Worm (Caenorhabditis elegans) whole organism, L2 larva: ENCODE measurements around the gene F56A8.9.
A peak's percentile ranks its signal among the peaks of the same experiment; 100 is the strongest.

Experiments used
- R02D3.7 ChIP-seq: fragments of 150-350 bp; optimal IDR thresholded peaks from 2 replicates; lab custom pipeline; 2014; ENCODE audit warnings: missing biosample characterization, missing genetic modification characterization
- Y55F3AM.14 ChIP-seq: fragments of 200-800 bp; sonication (Bioruptor generic); optimal IDR thresholded peaks from 2 replicates; lab custom pipeline; 2018; ENCODE audit warnings: mild to moderate bottlenecking, missing genetic modification characterization, missing compliant biosample characterization
- ZK546.5 ChIP-seq: sonication (generic microtip); optimal IDR thresholded peaks from 2 replicates; lab custom pipeline; 2017; ENCODE audit warnings: missing biosample characterization, missing genetic modification characterization
- alr-1 ChIP-seq: fragments of 150-350 bp; optimal IDR thresholded peaks from 2 replicates; lab custom pipeline; 2014; ENCODE audit warnings: missing biosample characterization, missing genetic modification characterization
- aly-2 ChIP-seq: fragments of 150-350 bp; optimal IDR thresholded peaks from 2 replicates; lab custom pipeline; 2014; ENCODE audit warnings: missing biosample characterization, missing genetic modification characterization
- ama-1 ChIP-seq: fragments of 150-350 bp; optimal IDR thresholded peaks from 2 replicates; lab custom pipeline; 2018; ENCODE audit warnings: inconsistent platforms
- blmp-1 ChIP-seq: sonication (generic microtip); optimal IDR thresholded peaks from 2 replicates; lab custom pipeline; 2017; ENCODE audit warnings: missing genetic modification characterization, mild to moderate bottlenecking, missing compliant biosample characterization, antibody characterized with exemption, moderate library complexity; ENCODE audit not compliant: insufficient read depth
- ceh-82 ChIP-seq: fragments of 150-350 bp; optimal IDR thresholded peaks from 2 replicates; lab custom pipeline; 2014; ENCODE audit warnings: missing biosample characterization, missing genetic modification characterization
- crh-2 ChIP-seq: sonication (generic microtip); optimal IDR thresholded peaks from 2 replicates; lab custom pipeline; 2017; ENCODE audit warnings: missing biosample characterization, missing genetic modification characterization
- dmd-4 ChIP-seq: sonication (generic microtip); optimal IDR thresholded peaks from 2 replicates; lab custom pipeline; 2017; ENCODE audit warnings: missing biosample characterization, missing genetic modification characterization
- egl-27 ChIP-seq: sonication (generic microtip); optimal IDR thresholded peaks from 3 replicates; lab custom pipeline; 2017; ENCODE audit warnings: missing biosample characterization, missing genetic modification reagents, missing genetic modification characterization
- elt-1 ChIP-seq: fragments of 150-350 bp; optimal IDR thresholded peaks from 2 replicates; lab custom pipeline; 2014; ENCODE audit warnings: missing biosample characterization, missing genetic modification characterization
- elt-3 ChIP-seq: sonication (generic microtip); optimal IDR thresholded peaks from 2 replicates; lab custom pipeline; 2017; ENCODE audit warnings: missing biosample characterization, missing genetic modification characterization
- fos-1 ChIP-seq: fragments of 150-350 bp; optimal IDR thresholded peaks from 2 replicates; lab custom pipeline; 2014; ENCODE audit warnings: missing biosample characterization, missing genetic modification characterization
- gmeb-1 ChIP-seq: fragments of 150-350 bp; optimal IDR thresholded peaks from 2 replicates; lab custom pipeline; 2014; ENCODE audit warnings: missing biosample characterization, missing genetic modification characterization
- lin-11 ChIP-seq: fragments of 150-350 bp; sonication (generic microtip); optimal IDR thresholded peaks from 2 replicates; lab custom pipeline; 2014; ENCODE audit warnings: missing biosample characterization, missing genetic modification characterization, inconsistent platforms, mixed read lengths
- lin-13 ChIP-seq: fragments of 150-350 bp; optimal IDR thresholded peaks from 2 replicates; lab custom pipeline; 2014; ENCODE audit warnings: missing biosample characterization, missing genetic modification reagents, missing genetic modification characterization
- lsy-2 ChIP-seq, 2 experiments: fragments of 150-350 bp in 1 of 2; sonication (generic microtip) in 1 of 2; optimal IDR thresholded peaks; 2 replicates each; lab custom pipeline; 2014 to 2017; ENCODE audit warnings: missing biosample characterization in 2 of 2, missing genetic modification characterization in 2 of 2
- mab-5 ChIP-seq: fragments of 150-350 bp; optimal IDR thresholded peaks from 2 replicates; lab custom pipeline; 2014; ENCODE audit warnings: missing biosample characterization, missing genetic modification characterization
- mbf-1 ChIP-seq: sonication (generic microtip); optimal IDR thresholded peaks from 2 replicates; lab custom pipeline; 2017; ENCODE audit warnings: missing biosample characterization, missing genetic modification characterization
- mdl-1 ChIP-seq, 2 experiments: fragments of 150-350 bp in 1 of 2; sonication (generic microtip) in 1 of 2; optimal IDR thresholded peaks; 2 replicates each; lab custom pipeline; 2017; ENCODE audit warnings: missing biosample characterization in 2 of 2, missing genetic modification characterization in 2 of 2
- nhr-10 ChIP-seq: sonication (generic microtip); optimal IDR thresholded peaks from 2 replicates; lab custom pipeline; 2017; ENCODE audit warnings: missing biosample characterization, missing genetic modification characterization
- nhr-11 ChIP-seq: fragments of 150-350 bp; optimal IDR thresholded peaks from 2 replicates; lab custom pipeline; 2014; ENCODE audit warnings: missing biosample characterization, missing genetic modification characterization
- nhr-12 ChIP-seq: fragments of 150-350 bp; optimal IDR thresholded peaks from 2 replicates; lab custom pipeline; 2014; ENCODE audit warnings: missing biosample characterization, missing genetic modification characterization
- nhr-129 ChIP-seq: fragments of 150-350 bp; optimal IDR thresholded peaks from 2 replicates; lab custom pipeline; 2014; ENCODE audit warnings: missing biosample characterization, missing genetic modification characterization
- nhr-23 ChIP-seq: fragments of 150-350 bp; optimal IDR thresholded peaks from 2 replicates; lab custom pipeline; 2014; ENCODE audit warnings: missing biosample characterization, missing genetic modification reagents, missing genetic modification characterization
- nhr-237 ChIP-seq: fragments of 150-350 bp; optimal IDR thresholded peaks from 2 replicates; lab custom pipeline; 2014; ENCODE audit warnings: missing biosample characterization, missing genetic modification characterization
- nhr-25 ChIP-seq: fragments of 150-350 bp; sonication (generic microtip); optimal IDR thresholded peaks from 3 replicates; lab custom pipeline; 2014; ENCODE audit warnings: missing biosample characterization, missing genetic modification characterization
- nhr-6 ChIP-seq: fragments of 150-350 bp; optimal IDR thresholded peaks from 2 replicates; lab custom pipeline; 2014; ENCODE audit warnings: missing biosample characterization, missing genetic modification characterization
- nhr-77 ChIP-seq: fragments of 150-350 bp; optimal IDR thresholded peaks from 2 replicates; lab custom pipeline; 2014; ENCODE audit warnings: missing biosample characterization, missing genetic modification characterization
- peb-1 ChIP-seq: fragments of 150-350 bp; optimal IDR thresholded peaks from 2 replicates; lab custom pipeline; 2014; ENCODE audit warnings: missing biosample characterization, missing genetic modification characterization
- sem-4 ChIP-seq: fragments of 150-350 bp; optimal IDR thresholded peaks from 2 replicates; lab custom pipeline; 2014; ENCODE audit warnings: missing biosample characterization, missing genetic modification reagents, missing genetic modification characterization
- skn-1 ChIP-seq: sonication (generic microtip); optimal IDR thresholded peaks from 2 replicates; lab custom pipeline; 2017; ENCODE audit warnings: missing biosample characterization, missing genetic modification characterization
- sma-3 ChIP-seq: sonication (generic microtip); optimal IDR thresholded peaks from 2 replicates; lab custom pipeline; 2016; ENCODE audit warnings: missing genetic modification reagents, missing genetic modification characterization, missing compliant biosample characterization
- sma-9 ChIP-seq, 2 experiments: fragments of 150-350 bp in 1 of 2; sonication (generic microtip) in 1 of 2; optimal IDR thresholded peaks; 2 replicates each; lab custom pipeline; 2014 to 2016; ENCODE audit warnings: missing genetic modification characterization in 2 of 2, mild to moderate bottlenecking in 1 of 2, missing biosample characterization in 1 of 2, missing compliant biosample characterization in 1 of 2, missing genetic modification reagents in 1 of 2, moderate library complexity in 1 of 2
- unc-39 ChIP-seq: fragments of 150-350 bp; optimal IDR thresholded peaks from 2 replicates; lab custom pipeline; 2014; ENCODE audit warnings: missing biosample characterization, missing genetic modification characterization
- unc-55 ChIP-seq: fragments of 150-350 bp; sonication (generic microtip); optimal IDR thresholded peaks from 3 replicates; lab custom pipeline; 2014; ENCODE audit warnings: missing biosample characterization, missing genetic modification reagents, missing genetic modification characterization
- unc-62 ChIP-seq: fragments of 150-350 bp; optimal IDR thresholded peaks from 2 replicates; lab custom pipeline; 2014; ENCODE audit warnings: missing biosample characterization, missing genetic modification reagents, missing genetic modification characterization
- zag-1 ChIP-seq: fragments of 150-350 bp; optimal IDR thresholded peaks from 2 replicates; lab custom pipeline; 2014; ENCODE audit warnings: missing biosample characterization, missing genetic modification characterization
- ztf-1 ChIP-seq: fragments of 200-800 bp; sonication (Bioruptor generic); conservative IDR thresholded peaks from 2 replicates; pipeline ENCODE4 v1.3.6; 2022; ENCODE audit warnings: missing genetic modification characterization, missing compliant biosample characterization
- ztf-11 ChIP-seq: sonication (generic microtip); optimal IDR thresholded peaks from 2 replicates; lab custom pipeline; 2017; ENCODE audit warnings: missing biosample characterization, missing genetic modification characterization
- ztf-4 ChIP-seq: fragments of 150-350 bp; optimal IDR thresholded peaks from 2 replicates; lab custom pipeline; 2014; ENCODE audit warnings: missing biosample characterization, missing genetic modification characterization

Gene F56A8.9

ce11 chrIII:13260344-13260743, 5.9 kb downstream of the F56A8.9 start:
- TF ChIP-seq skn-1 (tag; lab: Kevin White, UChicago) (no peak), peb-1 (no peak), R02D3.7 (tag; lab: Kevin White, UChicago) (no peak), ztf-11 (tag; lab: Kevin White, UChicago) (no peak), zag-1 (tag; lab: Kevin White, UChicago) (no peak), elt-1 (tag; lab: Kevin White, UChicago) (no peak), nhr-77 (tag; lab: Kevin White, UChicago) (no peak), elt-3 (no peak)

ce11 chrIII:13262987-13263386, 8.5 kb downstream of the F56A8.9 start, which contains the start of gene F56A8.4:
Gene F56A8.4, plus strand, starts transcription at chrIII:13263287.
- no peak for TF ChIP-seq nhr-23
- no peak for TF ChIP-seq nhr-237 (tag; lab: Kevin White, UChicago)
- no peak for TF ChIP-seq skn-1 (tag; lab: Kevin White, UChicago)
- no peak for TF ChIP-seq nhr-129 (tag; lab: Kevin White, UChicago)
- TF ChIP-seq unc-62 (GFP tag; lab: Kevin White, UChicago), result no peak
- no peak for TF ChIP-seq zag-1 (tag; lab: Kevin White, UChicago)
- TF ChIP-seq Y55F3AM.14 (GFP tag; lab: Kevin White, UChicago), result no peak
- TF ChIP-seq ztf-4 (tag; lab: Kevin White, UChicago), result no peak
- no peak for TF ChIP-seq egl-27 (tag; lab: Kevin White, UChicago)
- TF ChIP-seq mbf-1 (tag; lab: Kevin White, UChicago), result no peak

DNA sequence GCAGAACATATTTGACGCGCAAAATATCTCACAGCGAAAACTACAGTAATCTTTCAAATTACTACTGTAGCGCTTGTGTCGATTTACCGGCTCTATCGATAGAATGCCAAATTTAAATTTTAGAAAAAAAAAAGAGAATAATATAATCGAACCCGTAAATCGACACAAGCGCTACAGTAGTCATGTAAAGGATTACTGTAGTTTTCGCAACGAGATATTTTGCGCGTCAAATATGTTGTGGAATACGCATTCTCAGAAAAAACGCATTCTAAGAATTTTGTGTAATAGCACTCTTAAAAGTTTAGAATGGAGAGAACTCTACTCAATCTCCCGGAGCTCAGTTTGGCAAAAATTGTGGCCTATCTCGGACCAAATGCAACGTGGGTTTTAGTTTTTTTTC, 11.1 kb downstream of the F56A8.9 start, which contains the start of gene F56A8.5:
Gene F56A8.5 (plus strand): TSS at position 301 of the 400 bp plus-strand sequence.
- TF ChIP-seq ztf-1 (GFP tag; lab: Robert Waterston, UW) (no peak), mbf-1 (tag; lab: Kevin White, UChicago) (no peak), gmeb-1 (tag; lab: Kevin White, UChicago) (no peak), nhr-12 (tag; lab: Kevin White, UChicago) (no peak), nhr-23 (no peak), crh-2 (tag; lab: Kevin White, UChicago) (no peak), peb-1 (no peak), ama-1 (lab: Kevin White, UChicago) (no peak), alr-1 (no peak)

DNA sequence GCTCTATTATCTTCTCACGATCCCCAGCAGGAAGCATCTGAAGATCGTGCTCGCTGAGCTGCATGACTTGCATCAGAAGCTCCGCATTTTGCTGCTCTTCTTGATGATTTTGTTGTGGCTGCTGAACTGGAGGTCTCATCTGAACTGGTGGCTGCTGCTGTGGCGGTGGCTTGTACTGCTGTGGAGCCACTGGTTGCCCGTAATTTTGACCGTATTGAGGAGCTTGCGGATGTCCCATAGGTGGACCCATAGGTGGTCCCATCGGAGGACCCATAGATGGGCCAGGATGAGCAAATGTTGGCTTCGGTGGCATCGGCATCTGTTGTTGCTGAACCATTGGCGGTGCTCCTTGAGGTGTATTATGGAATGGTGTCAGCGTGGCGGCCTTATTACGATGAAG, 12.6 kb downstream of the F56A8.9 start:
- TF ChIP-seq crh-2 (tag; lab: Kevin White, UChicago) (no peak), lsy-2 (tag; optimal IDR thresholded peaks at IDR 0.05; lab: Kevin White, UChicago) (no peak), ceh-82 (no peak), sma-3 (GFP tag; lab: Kevin White, UChicago) (no peak), nhr-10 (tag; lab: Kevin White, UChicago) (no peak), unc-55 (GFP tag; lab: Kevin White, UChicago) (no peak), ztf-11 (tag; lab: Kevin White, UChicago) (no peak), lin-11 (no peak), fos-1 (tag; lab: Kevin White, UChicago) (no peak), nhr-11 (tag; lab: Kevin White, UChicago) (no peak), nhr-6 (tag; lab: Kevin White, UChicago) (no peak), sma-9 (GFP tag; optimal IDR thresholded peaks at IDR 0.05; lab: Kevin White, UChicago) (no peak), sma-9 (tag; optimal IDR thresholded peaks at IDR 0.05; lab: Kevin White, UChicago) (no peak), aly-2 (tag; lab: Kevin White, UChicago) (no peak)
- TF ChIP-seq, all 48 proteins: peak for 0

ce11 chrIII:13268856-13269255, 14.4 kb downstream of the F56A8.9 start, which contains the start of gene cpf-2:
Gene cpf-2, minus strand, starts transcription at chrIII:13268883.
- no peak for TF ChIP-seq aly-2 (tag; lab: Kevin White, UChicago)
- peak; percentile 71 for TF ChIP-seq nhr-25 (tag; lab: Kevin White, UChicago)
- TF ChIP-seq nhr-10 (tag; lab: Kevin White, UChicago), result peak; percentile 27
- no peak for TF ChIP-seq nhr-12 (tag; lab: Kevin White, UChicago)
- no peak for TF ChIP-seq nhr-11 (tag; lab: Kevin White, UChicago)
- TF ChIP-seq ZK546.5, result no peak
- peak; percentile 84 for TF ChIP-seq nhr-129 (tag; lab: Kevin White, UChicago)
- TF ChIP-seq ztf-11 (tag; lab: Kevin White, UChicago), result peak; percentile 3
- TF ChIP-seq unc-39 (tag; lab: Kevin White, UChicago), result no peak
- TF ChIP-seq mdl-1 (tag; optimal IDR thresholded peaks at IDR 0.05; lab: Kevin White, UChicago), result no peak
- TF ChIP-seq ztf-1 (GFP tag; lab: Robert Waterston, UW), result no peak
- peak; percentile 43 for TF ChIP-seq nhr-6 (tag; lab: Kevin White, UChicago)
- peak; percentile 78 for TF ChIP-seq unc-55 (GFP tag; lab: Kevin White, UChicago)
- TF ChIP-seq fos-1 (tag; lab: Kevin White, UChicago), result peak; percentile 39
- TF ChIP-seq mab-5 (tag; lab: Kevin White, UChicago), result no peak
- peak; percentile 82 for TF ChIP-seq crh-2 (tag; lab: Kevin White, UChicago)
- peak; percentile 85 for TF ChIP-seq gmeb-1 (tag; lab: Kevin White, UChicago)
- TF ChIP-seq lin-13 (GFP tag; lab: Kevin White, UChicago), result peak; percentile 77
- TF ChIP-seq skn-1 (tag; lab: Kevin White, UChicago), result peak; percentile 39
- TF ChIP-seq Y55F3AM.14 (GFP tag; lab: Kevin White, UChicago), result no peak
- peak; percentile 14 for TF ChIP-seq blmp-1
- peak; percentile 66 to 83 for TF ChIP-seq lsy-2 (tag; optimal IDR thresholded peaks at IDR 0.05; lab: Kevin White, UChicago)
- TF ChIP-seq nhr-77 (tag; lab: Kevin White, UChicago), result peak; percentile 8
- TF ChIP-seq ama-1 (lab: Kevin White, UChicago), result no peak
- TF ChIP-seq ceh-82, result no peak
- TF ChIP-seq sem-4, result peak; percentile 74
- no peak for TF ChIP-seq dmd-4
- peak; percentile 76 for TF ChIP-seq sma-3 (GFP tag; lab: Kevin White, UChicago)
- TF ChIP-seq elt-1 (tag; lab: Kevin White, UChicago), result no peak
